Fruit fly (Drosophila melanogaster) whole organism, embryonic: Measurements from ENCODE around the gene ocn.

Experiments
- ATbp ChIP-seq: fragments of 200-800 bp; sonication (Bioruptor generic); optimal IDR thresholded peaks from 2 replicates; lab custom pipeline; 2017; ENCODE audit warnings: missing biosample characterization, mild to moderate bottlenecking, missing genetic modification characterization, missing genetic modification reagents
- Ada2b ChIP-seq: fragments of 200-800 bp; sonication (Bioruptor generic); IDR thresholded peaks from 2 replicates; pipeline ENCODE4 v1.3.6; 2022; ENCODE audit warnings: missing biosample characterization, missing genetic modification characterization
- Adf1 ChIP-seq: fragments of 200-800 bp; sonication (Bioruptor generic); IDR thresholded peaks from 2 replicates; pipeline ENCODE4 v1.3.6; 2022; ENCODE audit warnings: missing biosample characterization, missing genetic modification characterization
- Atf-2 ChIP-seq: fragments of 200-800 bp; sonication (Bioruptor generic); optimal IDR thresholded peaks from 2 replicates; lab custom pipeline; 2016; ENCODE audit warnings: missing biosample characterization, missing genetic modification characterization
- Awh ChIP-seq: fragments of 200-800 bp; sonication (Bioruptor generic); IDR thresholded peaks from 2 replicates; pipeline ENCODE4, ENCODE4 v1.3.6; 2022; ENCODE audit warnings: missing biosample characterization, missing genetic modification characterization
- BtbVII ChIP-seq: fragments of 200-800 bp; sonication (Bioruptor generic); optimal IDR thresholded peaks from 3 replicates; lab custom pipeline; 2017; ENCODE audit warnings: missing biosample characterization, mild to moderate bottlenecking, missing genetic modification characterization
- Bteb2 ChIP-seq: fragments of 200-800 bp; sonication (Bioruptor generic); optimal IDR thresholded peaks from 2 replicates; lab custom pipeline; 2016; ENCODE audit warnings: missing biosample characterization, missing genetic modification characterization
- CG13296 ChIP-seq: fragments of 200-800 bp; sonication (Bioruptor generic); optimal IDR thresholded peaks from 3 replicates; lab custom pipeline; 2018; ENCODE audit warnings: missing biosample characterization, mild to moderate bottlenecking, missing genetic modification characterization
- CG14014 ChIP-seq: fragments of 200-800 bp; sonication (Bioruptor generic); IDR thresholded peaks from 2 replicates; pipeline ENCODE4 v1.3.6; 2022; ENCODE audit warnings: missing biosample characterization, missing genetic modification characterization
- CG14667 ChIP-seq: fragments of 200-800 bp; sonication (Bioruptor generic); IDR thresholded peaks from 2 replicates; pipeline ENCODE4 v1.3.6; 2022; ENCODE audit warnings: missing biosample characterization, missing genetic modification characterization
- CG18262 ChIP-seq: fragments of 200-800 bp; optimal IDR thresholded peaks from 3 replicates; lab custom pipeline; 2019; ENCODE audit warnings: missing biosample characterization, mild to moderate bottlenecking, missing genetic modification characterization, moderate library complexity
- CG18599 ChIP-seq: fragments of 200-800 bp; sonication (Bioruptor generic); optimal IDR thresholded peaks from 3 replicates; lab custom pipeline; 2017; ENCODE audit warnings: missing biosample characterization, missing genetic modification characterization, mild to moderate bottlenecking, moderate library complexity, missing genetic modification reagents
- CG3065 ChIP-seq: fragments of 200-800 bp; sonication (Bioruptor generic); optimal IDR thresholded peaks from 2 replicates; lab custom pipeline; 2016; ENCODE audit warnings: missing biosample characterization, missing genetic modification characterization
- CG43689 ChIP-seq: fragments of 200-800 bp; sonication (Bioruptor generic); IDR thresholded peaks from 2 replicates; pipeline ENCODE4 v1.3.6; 2022; ENCODE audit warnings: missing biosample characterization, missing genetic modification characterization
- CG4424 ChIP-seq: fragments of 200-800 bp; sonication (Bioruptor generic); optimal IDR thresholded peaks from 3 replicates; lab custom pipeline; 2016; ENCODE audit warnings: missing biosample characterization, missing genetic modification characterization
- CG4820 ChIP-seq: fragments of 200-800 bp; sonication (Bioruptor generic); optimal IDR thresholded peaks from 3 replicates; lab custom pipeline; 2016; ENCODE audit warnings: missing biosample characterization, missing genetic modification characterization
- CG5180 ChIP-seq: fragments of 200-800 bp; sonication (Bioruptor generic); optimal IDR thresholded peaks from 3 replicates; lab custom pipeline; 2017; ENCODE audit warnings: missing biosample characterization, missing genetic modification characterization, mild to moderate bottlenecking, moderate library complexity, missing genetic modification reagents
- CG6175 ChIP-seq: fragments of 200-800 bp; sonication (Bioruptor generic); IDR thresholded peaks from 3 replicates; pipeline ENCODE4 v1.3.6; 2022; ENCODE audit warnings: missing biosample characterization, missing genetic modification characterization
- CG9797 ChIP-seq: fragments of 200-800 bp; sonication (Bioruptor generic); optimal IDR thresholded peaks from 3 replicates; lab custom pipeline; 2018; ENCODE audit warnings: missing biosample characterization, mild to moderate bottlenecking, missing genetic modification characterization
- CG9932 ChIP-seq: fragments of 200-800 bp; sonication (Bioruptor generic); IDR thresholded peaks from 2 replicates; pipeline ENCODE4 v1.3.6; 2022; ENCODE audit warnings: missing biosample characterization, missing genetic modification characterization
- CkIIα-i1 ChIP-seq: fragments of 200-800 bp; sonication (Bioruptor generic); IDR thresholded peaks from 2 replicates; pipeline ENCODE4 v1.3.6; 2022; ENCODE audit warnings: missing biosample characterization, missing genetic modification characterization
- CoRest ChIP-seq: fragments of 200-800 bp; sonication (Bioruptor generic); optimal IDR thresholded peaks from 3 replicates; lab custom pipeline; 2018; ENCODE audit warnings: missing biosample characterization, mild to moderate bottlenecking, missing genetic modification characterization, moderate library complexity
- E2f1 ChIP-seq: fragments of 200-800 bp; sonication (Bioruptor generic); IDR thresholded peaks from 2 replicates; pipeline ENCODE4 v1.3.6; 2022; ENCODE audit warnings: missing biosample characterization, missing genetic modification characterization
- GATAe ChIP-seq: fragments of 200-800 bp; sonication (Bioruptor generic); conservative IDR thresholded peaks from 2 replicates; pipeline ENCODE4 v1.3.6; 2022; ENCODE audit warnings: missing biosample characterization, missing genetic modification characterization
- Hand ChIP-seq: fragments of 200-800 bp; sonication (Bioruptor generic); optimal IDR thresholded peaks from 2 replicates; lab custom pipeline; 2017; ENCODE audit warnings: mild to moderate bottlenecking, missing biosample characterization, missing genetic modification reagents, missing genetic modification characterization
- Hmx ChIP-seq: fragments of 200-800 bp; sonication (Bioruptor generic); optimal IDR thresholded peaks from 2 replicates; lab custom pipeline; 2016; ENCODE audit warnings: missing biosample characterization, missing genetic modification characterization
- Hsf ChIP-seq: fragments of 200-800 bp; sonication (Bioruptor generic); optimal IDR thresholded peaks from 3 replicates; lab custom pipeline; 2016; ENCODE audit warnings: missing biosample characterization, missing genetic modification characterization
- Med ChIP-seq: fragments of 200-800 bp; sonication (Bioruptor generic); peaks from one replicate; lab custom pipeline; 2016; ENCODE audit warnings: missing biosample characterization, missing genetic modification characterization, mild to moderate bottlenecking, inconsistent platforms, moderate library complexity
- Mrtf ChIP-seq: fragments of 200-800 bp; sonication (Bioruptor generic); IDR thresholded peaks from 3 replicates; pipeline ENCODE4 v1.3.6; 2022; ENCODE audit warnings: missing biosample characterization, missing genetic modification characterization
- Nf-YA ChIP-seq: fragments of 200-800 bp; sonication (Bioruptor generic); IDR thresholded peaks from 2 replicates; pipeline ENCODE4 v1.3.6; 2022; ENCODE audit warnings: missing biosample characterization, missing genetic modification characterization
- Poxn ChIP-seq: fragments of 200-800 bp; sonication (Bioruptor generic); IDR thresholded peaks from 2 replicates; pipeline ENCODE4 v1.3.6; 2022; ENCODE audit warnings: missing biosample characterization, missing genetic modification characterization
- chif ChIP-seq, 2 experiments: fragments of 200-800 bp; sonication (Bioruptor generic); optimal IDR thresholded peaks; 3 replicates each; lab custom pipeline; 2016; ENCODE audit warnings: missing biosample characterization in 2 of 2, missing genetic modification characterization in 2 of 2
- crc ChIP-seq: fragments of 200-800 bp; sonication (Bioruptor generic); optimal IDR thresholded peaks from 2 replicates; lab custom pipeline; 2016; ENCODE audit warnings: missing biosample characterization, missing genetic modification characterization
- da ChIP-seq: fragments of 200-800 bp; sonication (Bioruptor generic); optimal IDR thresholded peaks from 2 replicates; lab custom pipeline; 2016; ENCODE audit warnings: missing biosample characterization, missing genetic modification characterization
- gem ChIP-seq: fragments of 200-800 bp; sonication (Bioruptor generic); optimal IDR thresholded peaks from 2 replicates; lab custom pipeline; 2019; ENCODE audit warnings: missing biosample characterization, mild to moderate bottlenecking, missing genetic modification characterization, moderate library complexity
- gsb-n ChIP-seq: fragments of 200-800 bp; sonication (Bioruptor generic); optimal IDR thresholded peaks from 3 replicates; lab custom pipeline; 2018; ENCODE audit warnings: missing biosample characterization, mild to moderate bottlenecking, missing genetic modification characterization
- ham ChIP-seq: fragments of 200-800 bp; sonication (Bioruptor generic); IDR thresholded peaks from 2 replicates; pipeline ENCODE4 v1.3.6; 2022; ENCODE audit warnings: missing biosample characterization, missing genetic modification characterization
- hb ChIP-seq: fragments of 200-800 bp; sonication (Bioruptor generic); IDR thresholded peaks from 3 replicates; pipeline ENCODE4 v1.3.6; 2022; ENCODE audit warnings: missing biosample characterization, missing genetic modification characterization; ENCODE audit not compliant: partially characterized antibody
- inv ChIP-seq: fragments of 200-800 bp; sonication (Bioruptor generic); IDR thresholded peaks from 2 replicates; pipeline ENCODE4 v1.3.6; 2022; ENCODE audit warnings: missing biosample characterization, missing genetic modification characterization; ENCODE audit not compliant: partially characterized antibody
- lab ChIP-seq: fragments of 200-800 bp; sonication (Bioruptor generic); optimal IDR thresholded peaks from 3 replicates; lab custom pipeline; 2017; ENCODE audit warnings: missing biosample characterization, missing genetic modification characterization, mild to moderate bottlenecking, moderate library complexity, missing genetic modification reagents
- lilli ChIP-seq: fragments of 200-800 bp; sonication (Bioruptor generic); optimal IDR thresholded peaks from 3 replicates; lab custom pipeline; 2016; ENCODE audit warnings: missing biosample characterization, missing genetic modification characterization
- peb ChIP-seq: fragments of 200-800 bp; sonication (Bioruptor generic); IDR thresholded peaks from 2 replicates; pipeline ENCODE4 v1.3.6; 2022; ENCODE audit warnings: missing biosample characterization, missing genetic modification characterization
- prd ChIP-seq, 3 experiments: fragments of >200 bp in 2 of 3; fragments of 200-800 bp in 1 of 3; sonication (Bioruptor generic) in 1 of 3; optimal IDR thresholded peaks in 2 of 3; IDR thresholded peaks in 1 of 3; 2 replicates in 2 of 3; 3 replicates in 1 of 3; pipeline versions ENCODE4 v1.3.6 to Lab custom; 2017 to 2022; ENCODE audit warnings: missing biosample characterization in 1 of 3, missing genetic modification characterization in 1 of 3
- sd ChIP-seq: fragments of 200-800 bp; sonication (Bioruptor generic); optimal IDR thresholded peaks from 3 replicates; lab custom pipeline; 2018; ENCODE audit warnings: missing biosample characterization, mild to moderate bottlenecking, missing genetic modification characterization, moderate library complexity
- sens-2 ChIP-seq: fragments of 200-800 bp; sonication (Bioruptor generic); IDR thresholded peaks from 2 replicates; pipeline ENCODE4 v1.3.6; 2022; ENCODE audit warnings: missing biosample characterization, missing genetic modification characterization
- toy ChIP-seq: fragments of 200-800 bp; sonication (Bioruptor generic); IDR thresholded peaks from 2 replicates; pipeline ENCODE4 v1.3.6; 2022; ENCODE audit warnings: missing biosample characterization, missing genetic modification characterization
- vnd ChIP-seq: fragments of 200-800 bp; sonication (Bioruptor generic); IDR thresholded peaks from 3 replicates; pipeline ENCODE4 v1.3.6; 2022; ENCODE audit warnings: missing biosample characterization, missing genetic modification characterization; ENCODE audit not compliant: partially characterized antibody
- wor ChIP-seq: fragments of 200-800 bp; sonication (Bioruptor generic); IDR thresholded peaks from 2 replicates; pipeline ENCODE4 v1.3.6; 2022; ENCODE audit warnings: missing biosample characterization, missing genetic modification characterization
- zen2 ChIP-seq: fragments of 200-800 bp; sonication (Bioruptor generic); IDR thresholded peaks from 3 replicates; pipeline ENCODE4 v1.3.6; 2022; ENCODE audit warnings: missing biosample characterization, missing genetic modification characterization; ENCODE audit not compliant: partially characterized antibody

The ocn gene

DNA sequence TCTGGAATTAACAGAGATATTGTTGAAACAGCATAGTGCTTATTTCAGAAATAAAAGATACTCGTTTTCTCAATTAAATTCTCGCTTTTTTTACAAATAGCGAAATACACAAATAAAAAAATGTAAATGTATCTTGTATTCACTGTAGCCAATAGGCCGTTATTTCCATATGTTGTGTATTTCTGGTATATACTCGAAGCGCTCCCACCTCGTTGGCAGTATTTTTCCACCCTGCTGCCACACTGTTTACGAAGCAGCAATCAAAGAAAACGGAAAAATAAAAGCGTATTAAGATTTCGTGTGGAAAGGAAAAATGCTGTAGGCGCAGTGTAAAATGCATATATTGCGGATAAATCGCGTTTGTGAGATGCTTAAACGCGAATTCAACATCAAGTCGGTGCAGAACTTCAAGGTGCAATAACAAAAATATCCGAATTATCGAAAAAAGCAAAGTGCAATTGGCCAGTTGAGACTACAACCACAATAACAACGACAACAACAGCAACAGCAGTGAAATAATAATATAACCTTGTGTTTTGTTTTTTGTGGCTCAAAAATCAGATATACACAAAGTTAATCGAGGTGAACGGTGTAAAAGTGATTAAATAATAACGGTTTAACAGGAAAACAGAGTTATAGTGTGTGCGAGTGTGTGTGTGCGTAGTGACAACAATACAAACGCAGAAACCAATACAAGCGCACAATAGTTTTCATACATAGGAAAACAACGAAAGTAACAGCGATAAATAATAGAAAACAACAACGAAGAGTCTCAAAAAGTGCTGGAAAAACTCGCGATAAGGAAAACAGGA lies 20.7 kb upstream of the ocn start, which contains the start of gene sima (continued):
- TF ChIP-seq CoRest (tag; lab: Kevin White, UChicago) (peak; percentile 46), CG13296 (GFP tag; lab: Kevin White, UChicago) (peak; percentile 36), Hsf (GFP tag; lab: Kevin White, UChicago) (peak; percentile 39), Nf-YA (no peak), CG3065 (GFP tag; lab: Kevin White, UChicago) (no peak), CG5180 (GFP tag; lab: Kevin White, UChicago) (no peak), lab (peak; percentile 37), CG18599 (GFP tag; lab: Kevin White, UChicago) (peak; percentile 24), CG4424 (GFP tag; lab: Kevin White, UChicago) (peak; percentile 10), Med (GFP tag; lab: Kevin White, UChicago) (peak; percentile 83), CG6175 (no peak), da (GFP tag; lab: Kevin White, UChicago) (no peak), Bteb2 (GFP tag; lab: Kevin White, UChicago) (no peak), CG14667 (GFP tag; lab: Robert Waterston, UW) (no peak; the same call in 1 of the 2 replicates), crc (GFP tag; lab: Kevin White, UChicago) (no peak), sd (tag; lab: Kevin White, UChicago) (no peak), Atf-2 (no peak), inv (GFP tag; lab: Robert Waterston, UW) (no peak), CG18262 (tag; lab: Kevin White, UChicago) (peak; percentile 23), Adf1 (peak; percentile 24; the same call in 1 of the 2 replicates), gsb-n (tag; lab: Kevin White, UChicago) (peak; percentile 35), gem (tag; lab: Kevin White, UChicago) (peak; percentile 27), Poxn (GFP tag; lab: Robert Waterston, UW) (no peak), zen2 (GFP tag; lab: Robert Waterston, UW) (no peak), GATAe (GFP tag; lab: Robert Waterston, UW) (no peak), BtbVII (GFP tag; lab: Kevin White, UChicago) (no peak), peb (no peak), Awh (GFP tag; lab: Robert Waterston, UW) (no peak), Mrtf (GFP tag; lab: Robert Waterston, UW) (no peak), vnd (no peak), CG14014 (0 out of 2 replicates have a peak, but pooled peaks have one; percentile 31), chif (GFP tag; optimal IDR thresholded peaks at IDR 0.05; lab: Kevin White, UChicago) (peak; percentile 4 to 18), E2f1 (GFP tag; lab: Robert Waterston, UW) (peak; percentile 43; the same call in 1 of the 2 replicates), sens-2 (GFP tag; lab: Robert Waterston, UW) (no peak), prd (optimal IDR thresholded peaks at IDR 0.05; lab: Kevin White, UChicago) (no peak), prd (GFP tag; IDR thresholded peaks at IDR 0.05; lab: Robert Waterston, UW) (peak; percentile 53; the same call in 1 of the 3 replicates), Ada2b (GFP tag; lab: Robert Waterston, UW) (peak; percentile 59), CG9932 (GFP tag; lab: Robert Waterston, UW) (peak; percentile 63), CkIIα-i1 (GFP tag; lab: Robert Waterston, UW) (no peak), ATbp (GFP tag; lab: Kevin White, UChicago) (no peak), CG4820 (GFP tag; lab: Kevin White, UChicago) (peak; percentile 8), lilli (peak; percentile 66), hb (GFP tag; lab: Robert Waterston, UW) (no peak), ham (no peak), toy (no peak), CG9797 (GFP tag; lab: Kevin White, UChicago) (peak; percentile 90), Hand (GFP tag; lab: Kevin White, UChicago) (no peak), CG43689 (GFP tag; lab: Robert Waterston, UW) (no peak), wor (no peak), Hmx (GFP tag; lab: Kevin White, UChicago) (no peak)
